Fruit fly (Drosophila melanogaster): ENCODE measurements around the gene CG10514.

The CG10514 gene

dm6 chr3R:25281165-25281564 lies 1.5 kb upstream of the CG10514 start, which contains the start of gene CG11892 (continued):
- TF ChIP-seq lola (GFP tag; optimal IDR thresholded peaks at IDR 0.05) (no peak), CG13424 (tag; optimal IDR thresholded peaks at IDR 0.05) (peak; percentile 52), ac (GFP tag; optimal IDR thresholded peaks at IDR 0.05) (no peak), CG3281 (GFP tag; optimal IDR thresholded peaks at IDR 0.05) (peak; percentile 66), CG14014 (GFP tag; IDR thresholded peaks at IDR 0.05) (peak; percentile 27; the same call in 1 of the 2 replicates), D19B (GFP tag; optimal IDR thresholded peaks at IDR 0.05) (no peak), CG1024 (GFP tag; IDR thresholded peaks at IDR 0.05) (no peak), z (GFP tag; IDR thresholded peaks at IDR 0.05) (no peak), onecut (GFP tag; IDR thresholded peaks at IDR 0.05) (no peak; the same call in 1 of the 2 replicates), oc (tag; optimal IDR thresholded peaks at IDR 0.05) (no peak), toy (GFP tag; IDR thresholded peaks at IDR 0.05) (no peak), CG6854 (GFP tag; optimal IDR thresholded peaks at IDR 0.05) (peak; percentile 40), tup (GFP tag; optimal IDR thresholded peaks at IDR 0.05) (no peak), peb (GFP tag; IDR thresholded peaks at IDR 0.05) (no peak), CG6765 (GFP tag; optimal IDR thresholded peaks at IDR 0.05) (peak; percentile 30), CG1832 (GFP tag; optimal IDR thresholded peaks at IDR 0.05) (no peak), Kr (GFP tag; optimal IDR thresholded peaks at IDR 0.05) (no peak), CG6791 (GFP tag; IDR thresholded peaks at IDR 0.05; ENCODE audit: partially characterized antibody) (no peak), chinmo (GFP tag; IDR thresholded peaks at IDR 0.05; ENCODE audit: partially characterized antibody) (no peak), chif (GFP tag; optimal IDR thresholded peaks at IDR 0.05) (no peak), CG1603 (tag; optimal IDR thresholded peaks at IDR 0.05) (peak; percentile 56), stwl (tag; optimal IDR thresholded peaks at IDR 0.05) (no peak), so (GFP tag; IDR thresholded peaks at IDR 0.05) (no peak), Sox102F (GFP tag; optimal IDR thresholded peaks at IDR 0.05) (peak; percentile 37), fd64A (GFP tag; optimal IDR thresholded peaks at IDR 0.05) (peak; percentile 19), CG11456 (GFP tag; IDR thresholded peaks at IDR 0.05) (no peak), Rfx (GFP tag; IDR thresholded peaks at IDR 0.05) (0 out of 2 replicates have a peak, but pooled peaks have one; percentile 15), Ssrp (tag; optimal IDR thresholded peaks at IDR 0.05) (no peak), ato (GFP tag; IDR thresholded peaks at IDR 0.05; ENCODE audit: partially characterized antibody) (no peak), CG7271 (tag; optimal IDR thresholded peaks at IDR 0.05) (no peak), CG6272 (GFP tag; IDR thresholded peaks at IDR 0.05) (no peak), Bdp1 (GFP tag; optimal IDR thresholded peaks at IDR 0.05) (no peak), ranshi (GFP tag; IDR thresholded peaks at IDR 0.05) (no peak), CG11723 (GFP tag; optimal IDR thresholded peaks at IDR 0.05) (peak; percentile 11), HLH54F (GFP tag; optimal IDR thresholded peaks at IDR 0.05) (no peak), gro (GFP tag; optimal IDR thresholded peaks at IDR 0.05) (no peak), sens (GFP tag) (no peak), CG18011 (GFP tag; optimal IDR thresholded peaks at IDR 0.05) (no peak), tll (GFP tag; optimal IDR thresholded peaks at IDR 0.05) (no peak)

dm6 chr3R:25277112-25277511 lies 2.5 kb downstream of the CG10514 start, which contains the start of gene CG10513:
Gene CG10513, minus strand, starts transcription at chr3R:25277212.
- TF ChIP-seq CG14965 (GFP tag; optimal IDR thresholded peaks at IDR 0.05; ENCODE audit: borderline replicate concordance) (no peak), Mrtf (GFP tag; IDR thresholded peaks at IDR 0.05) (0 out of 3 replicates have a peak, but pooled peaks have one; percentile 8), Ets65A (GFP tag) (peak; percentile 26), slbo (GFP tag; IDR thresholded peaks at IDR 0.05) (no peak), CG13123 (GFP tag; optimal IDR thresholded peaks at IDR 0.05) (no peak)
